Fruit fly (Drosophila melanogaster): ENCODE measurements around the gene CG43362.

CG43362 gene

DNA sequence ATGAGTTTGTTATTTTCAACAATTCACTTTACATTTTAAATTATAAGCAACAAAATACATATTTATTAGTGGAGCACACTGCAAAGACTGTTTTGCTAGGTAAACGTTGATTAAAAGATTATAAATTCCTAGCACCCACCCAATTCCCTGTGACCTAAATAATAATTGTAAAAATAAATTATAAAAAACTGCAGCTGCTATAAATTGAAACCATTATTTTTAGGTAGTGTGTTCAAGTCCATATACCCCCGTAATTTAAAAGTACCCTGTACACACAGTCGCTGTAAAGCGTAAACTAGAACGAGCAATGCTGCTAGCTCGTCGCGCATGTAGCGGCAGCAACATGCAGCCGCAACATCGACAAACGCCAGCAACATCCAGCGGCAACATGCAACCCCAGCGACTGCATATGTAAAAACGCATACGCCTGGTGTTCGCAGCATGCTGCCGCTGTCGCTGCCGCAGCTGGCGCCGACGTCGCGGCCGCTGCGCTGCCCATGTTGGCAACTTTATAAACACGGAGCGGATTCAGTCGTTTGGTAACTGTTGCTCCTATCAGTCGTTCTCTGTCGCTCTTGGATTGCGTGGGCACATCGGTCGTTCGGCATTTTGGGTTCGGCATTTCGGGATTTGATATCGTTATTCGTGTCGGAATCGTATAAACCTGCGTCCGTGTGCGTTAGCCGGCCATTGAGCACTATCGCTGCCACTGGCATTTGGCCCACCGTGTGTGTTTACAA lies 28.5 kb upstream of the CG43362 start, which contains the start of gene Fas3 (continued):
- TF ChIP-seq CG14667 (GFP tag; IDR thresholded peaks at IDR 0.05) (no peak), CG12942 (GFP tag; optimal IDR thresholded peaks at IDR 0.05) (no peak), amos (GFP tag; IDR thresholded peaks at IDR 0.05; ENCODE audit: partially characterized antibody) (peak; percentile 41; the same call in 1 of the 2 replicates), dimm (GFP tag; IDR thresholded peaks at IDR 0.05) (no peak), CG3163 (GFP tag; optimal IDR thresholded peaks at IDR 0.05) (no peak), CG7839 (tag; optimal IDR thresholded peaks at IDR 0.05) (no peak), CG11696 (GFP tag; IDR thresholded peaks at IDR 0.05) (no peak), CG14014 (GFP tag; IDR thresholded peaks at IDR 0.05) (no peak; the same call in 1 of the 2 replicates), lmd (GFP tag; IDR thresholded peaks at IDR 0.05) (peak; percentile 9; the same call in 1 of the 2 replicates), jumu (GFP tag; optimal IDR thresholded peaks at IDR 0.05) (no peak), croc (GFP tag; conservative IDR thresholded peaks at IDR 0.05) (no peak), slou (GFP tag; optimal IDR thresholded peaks at IDR 0.05) (no peak), MESR4 (GFP tag; optimal IDR thresholded peaks at IDR 0.05) (no peak)

DNA sequence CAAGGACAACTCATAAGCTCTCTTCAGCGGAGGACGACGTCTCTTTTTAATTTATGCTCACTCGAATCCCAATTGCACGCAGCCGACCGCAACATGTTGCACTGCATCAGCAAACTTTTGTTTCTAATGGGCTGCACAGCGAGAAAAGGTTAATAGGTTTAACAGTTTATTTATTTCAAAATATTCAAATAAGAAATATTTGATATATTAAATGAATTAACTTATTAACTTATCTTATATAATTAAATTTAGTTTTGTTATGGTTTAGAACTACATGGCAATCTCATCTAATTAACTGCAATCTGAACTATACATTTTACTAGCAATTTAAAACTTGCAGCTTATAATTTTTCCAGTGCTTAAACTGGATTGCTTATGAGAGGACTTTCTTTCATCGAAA lies 24.2 kb upstream of the CG43362 start:
- TF ChIP-seq fd96Cb (tag; optimal IDR thresholded peaks at IDR 0.05) (no peak), CG32772 (GFP tag; IDR thresholded peaks at IDR 0.05) (0 out of 2 replicates have a peak, but pooled peaks have one; percentile 5), chm (GFP tag; IDR thresholded peaks at IDR 0.05) (no peak), zen2 (GFP tag; IDR thresholded peaks at IDR 0.05; ENCODE audit: partially characterized antibody) (no peak), CG2120 (GFP tag; optimal IDR thresholded peaks at IDR 0.05) (no peak), CG3065 (GFP tag; optimal IDR thresholded peaks at IDR 0.05) (no peak), Neu2 (GFP tag; optimal IDR thresholded peaks at IDR 0.05; ENCODE audit: borderline replicate concordance) (no peak), ash1 (GFP tag; optimal IDR thresholded peaks at IDR 0.05) (no peak), CG17612 (GFP tag; IDR thresholded peaks at IDR 0.05) (no peak), Fer2 (tag; optimal IDR thresholded peaks at IDR 0.05) (no peak), CG2116 (GFP tag; optimal IDR thresholded peaks at IDR 0.05) (no peak), Aef1 (GFP tag; IDR thresholded peaks at IDR 0.05) (no peak), unpg (GFP tag; optimal IDR thresholded peaks at IDR 0.05) (peak; percentile 36), nau (GFP tag; optimal IDR thresholded peaks at IDR 0.05) (no peak), CG3726 (GFP tag; IDR thresholded peaks at IDR 0.05) (no peak), sna (GFP tag; IDR thresholded peaks at IDR 0.05; ENCODE audit: partially characterized antibody) (no peak), CG14710 (tag; optimal IDR thresholded peaks at IDR 0.05) (no peak), toy (GFP tag; IDR thresholded peaks at IDR 0.05) (no peak), Meics (GFP tag; optimal IDR thresholded peaks at IDR 0.05) (no peak), Elba2 (GFP tag; optimal IDR thresholded peaks at IDR 0.05) (no peak), nom (GFP tag; optimal IDR thresholded peaks at IDR 0.05) (no peak), CG4820 (GFP tag; optimal IDR thresholded peaks at IDR 0.05) (no peak), CG10979 (tag; optimal IDR thresholded peaks at IDR 0.05) (peak; percentile 38), mirr (GFP tag; optimal IDR thresholded peaks at IDR 0.05) (no peak), tll (GFP tag; optimal IDR thresholded peaks at IDR 0.05) (no peak), nmo (GFP tag; optimal IDR thresholded peaks at IDR 0.05) (no peak), CG12769 (tag; optimal IDR thresholded peaks at IDR 0.05) (no peak), CG8359 (GFP tag; optimal IDR thresholded peaks at IDR 0.05; ENCODE audit: borderline replicate concordance) (no peak), tna (GFP tag; IDR thresholded peaks at IDR 0.05; ENCODE audit: partially characterized antibody) (no peak), Drgx (GFP tag; IDR thresholded peaks at IDR 0.05) (no peak), cato (GFP tag; optimal IDR thresholded peaks at IDR 0.05; ENCODE audit: borderline replicate concordance) (no peak), CG17328 (GFP tag; IDR thresholded peaks at IDR 0.05) (no peak), CG11695 (GFP tag; IDR thresholded peaks at IDR 0.05) (0 out of 3 replicates have a peak, but pooled peaks have one; percentile 6), CG4328 (GFP tag; optimal IDR thresholded peaks at IDR 0.05) (no peak), cad (GFP tag; optimal IDR thresholded peaks at IDR 0.05) (no peak), CG10366 (GFP tag; IDR thresholded peaks at IDR 0.05) (no peak)
